Fruit fly (Drosophila melanogaster) whole organism, embryonic: ENCODE measurements around the gene CG7173.

Experiments
- CG1024 ChIP-seq: fragments of 200-800 bp; sonication (Bioruptor generic); IDR thresholded peaks from 2 replicates; pipeline ENCODE4 v1.3.6; 2022; ENCODE audit warnings: missing biosample characterization, missing genetic modification characterization
- CG11398 ChIP-seq: fragments of 200-800 bp; sonication (Bioruptor generic); optimal IDR thresholded peaks from 2 replicates; lab custom pipeline; 2016; ENCODE audit warnings: missing biosample characterization, missing genetic modification characterization
- CG12236 ChIP-seq: fragments of 200-800 bp; sonication (Bioruptor generic); optimal IDR thresholded peaks from 2 replicates; lab custom pipeline; 2016; ENCODE audit warnings: missing biosample characterization, missing genetic modification characterization
- CG12744 ChIP-seq: fragments of 200-800 bp; sonication (Bioruptor generic); optimal IDR thresholded peaks from 2 replicates; lab custom pipeline; 2016; ENCODE audit warnings: missing biosample characterization, missing genetic modification characterization
- CG13894 ChIP-seq: fragments of 200-800 bp; sonication (Bioruptor generic); optimal IDR thresholded peaks from 3 replicates; lab custom pipeline; 2018; ENCODE audit warnings: missing biosample characterization, mild to moderate bottlenecking, missing genetic modification characterization, moderate library complexity
- CG1603 ChIP-seq: fragments of 200-800 bp; sonication (Bioruptor generic); optimal IDR thresholded peaks from 2 replicates; lab custom pipeline; 2019; ENCODE audit warnings: missing biosample characterization, mild to moderate bottlenecking, missing genetic modification characterization, moderate library complexity
- CG17829 ChIP-seq: fragments of 200-800 bp; optimal IDR thresholded peaks from 2 replicates; lab custom pipeline; 2019; ENCODE audit warnings: missing biosample characterization, mild to moderate bottlenecking, missing genetic modification characterization, moderate library complexity
- CG2120 ChIP-seq: fragments of 200-800 bp; sonication (Bioruptor generic); optimal IDR thresholded peaks from 3 replicates; lab custom pipeline; 2016; ENCODE audit warnings: missing biosample characterization, missing genetic modification characterization
- CG2199 ChIP-seq: fragments of 200-800 bp; sonication (Bioruptor generic); IDR thresholded peaks from 3 replicates; pipeline ENCODE4 v1.3.6; 2022; ENCODE audit warnings: missing biosample characterization, missing genetic modification characterization
- CG2202 ChIP-seq: fragments of 200-800 bp; sonication (Bioruptor generic); optimal IDR thresholded peaks from 2 replicates; lab custom pipeline; 2018; ENCODE audit warnings: missing biosample characterization, mild to moderate bottlenecking, missing genetic modification characterization
- CG33213 ChIP-seq: fragments of 200-800 bp; sonication (Bioruptor generic); optimal IDR thresholded peaks from 3 replicates; lab custom pipeline; 2016; ENCODE audit warnings: missing biosample characterization, missing genetic modification characterization
- CG3407 ChIP-seq: fragments of 200-800 bp; sonication (Bioruptor generic); optimal IDR thresholded peaks from 2 replicates; lab custom pipeline; 2018; ENCODE audit warnings: missing biosample characterization, mild to moderate bottlenecking, missing genetic modification characterization
- CG4404 ChIP-seq: fragments of 200-800 bp; sonication (Bioruptor generic); IDR thresholded peaks from 2 replicates; pipeline ENCODE4 v1.3.6; 2022; ENCODE audit warnings: missing biosample characterization, missing genetic modification characterization
- CG4424 ChIP-seq: fragments of 200-800 bp; sonication (Bioruptor generic); optimal IDR thresholded peaks from 3 replicates; lab custom pipeline; 2016; ENCODE audit warnings: missing biosample characterization, missing genetic modification characterization
- CG4617 ChIP-seq: fragments of 200-800 bp; sonication (Bioruptor generic); optimal IDR thresholded peaks from 3 replicates; lab custom pipeline; 2016; ENCODE audit warnings: missing biosample characterization, missing genetic modification characterization, borderline replicate concordance
- CG6254 ChIP-seq: fragments of 200-800 bp; sonication (Bioruptor generic); optimal IDR thresholded peaks from 3 replicates; lab custom pipeline; 2017; ENCODE audit warnings: mild to moderate bottlenecking, missing biosample characterization, missing genetic modification reagents, missing genetic modification characterization
- CG6272 ChIP-seq: fragments of 200-800 bp; sonication (Bioruptor generic); IDR thresholded peaks from 2 replicates; pipeline ENCODE4 v1.3.6; 2022; ENCODE audit warnings: missing biosample characterization, missing genetic modification characterization
- CG6683 ChIP-seq: fragments of 200-800 bp; sonication (Bioruptor generic); optimal IDR thresholded peaks from 2 replicates; lab custom pipeline; 2017; ENCODE audit warnings: missing biosample characterization, mild to moderate bottlenecking, missing genetic modification characterization, missing genetic modification reagents
- CG8944 ChIP-seq: fragments of 200-800 bp; sonication (Bioruptor generic); optimal IDR thresholded peaks from 3 replicates; lab custom pipeline; 2016; ENCODE audit warnings: missing biosample characterization, missing genetic modification characterization
- CG9609 ChIP-seq: fragments of 200-800 bp; sonication (Bioruptor generic); optimal IDR thresholded peaks from 3 replicates; lab custom pipeline; 2016; ENCODE audit warnings: missing biosample characterization, missing genetic modification characterization
- CG9876 ChIP-seq: fragments of 200-800 bp; sonication (Bioruptor generic); optimal IDR thresholded peaks from 2 replicates; lab custom pipeline; 2016; ENCODE audit warnings: missing biosample characterization, missing genetic modification characterization
- Camta ChIP-seq: fragments of 200-800 bp; sonication (Bioruptor generic); optimal IDR thresholded peaks from 2 replicates; lab custom pipeline; 2016; ENCODE audit warnings: missing biosample characterization, missing genetic modification characterization
- CoRest ChIP-seq: fragments of 200-800 bp; sonication (Bioruptor generic); optimal IDR thresholded peaks from 3 replicates; lab custom pipeline; 2018; ENCODE audit warnings: missing biosample characterization, mild to moderate bottlenecking, missing genetic modification characterization, moderate library complexity
- Deaf1 ChIP-seq: fragments of 200-800 bp; optimal IDR thresholded peaks from 3 replicates; lab custom pipeline; 2019; ENCODE audit warnings: missing biosample characterization, mild to moderate bottlenecking, missing genetic modification characterization, moderate library complexity
- Dip3 ChIP-seq: fragments of 200-800 bp; sonication (Bioruptor generic); optimal IDR thresholded peaks from 3 replicates; lab custom pipeline; 2016; ENCODE audit warnings: missing biosample characterization, missing genetic modification characterization
- Ets97D ChIP-seq: fragments of 200-800 bp; sonication (Bioruptor generic); optimal IDR thresholded peaks from 3 replicates; lab custom pipeline; 2016; ENCODE audit warnings: missing biosample characterization, missing genetic modification characterization
- Hand ChIP-seq: fragments of 200-800 bp; sonication (Bioruptor generic); optimal IDR thresholded peaks from 2 replicates; lab custom pipeline; 2017; ENCODE audit warnings: mild to moderate bottlenecking, missing biosample characterization, missing genetic modification reagents, missing genetic modification characterization
- Hey ChIP-seq: fragments of 200-800 bp; sonication (Bioruptor generic); optimal IDR thresholded peaks from 3 replicates; lab custom pipeline; 2018; ENCODE audit warnings: missing biosample characterization, mild to moderate bottlenecking, missing genetic modification characterization
- Mad ChIP-seq: fragments of 200-800 bp; sonication (Bioruptor generic); optimal IDR thresholded peaks from 2 replicates; lab custom pipeline; 2016; ENCODE audit warnings: missing biosample characterization, missing genetic modification characterization
- NfI ChIP-seq: fragments of 200-800 bp; sonication (Bioruptor generic); optimal IDR thresholded peaks from 3 replicates; lab custom pipeline; 2018; ENCODE audit warnings: missing biosample characterization, mild to moderate bottlenecking, missing genetic modification characterization, moderate library complexity
- Oli ChIP-seq: fragments of 200-800 bp; sonication (Bioruptor generic); optimal IDR thresholded peaks from 2 replicates; lab custom pipeline; 2018; ENCODE audit warnings: missing biosample characterization, mild to moderate bottlenecking, missing genetic modification characterization, moderate library complexity
- Rx ChIP-seq: fragments of 200-800 bp; sonication (Bioruptor generic); IDR thresholded peaks from 2 replicates; pipeline ENCODE4 v1.3.6; 2022; ENCODE audit warnings: missing biosample characterization, missing genetic modification characterization
- amos ChIP-seq: fragments of 200-800 bp; sonication (Bioruptor generic); IDR thresholded peaks from 2 replicates; pipeline ENCODE4 v1.3.6; 2022; ENCODE audit warnings: missing biosample characterization, missing genetic modification characterization; ENCODE audit not compliant: partially characterized antibody
- ara ChIP-seq: fragments of 200-800 bp; sonication (Bioruptor generic); IDR thresholded peaks from 2 replicates; pipeline ENCODE4 v1.3.6; 2022; ENCODE audit warnings: missing biosample characterization, missing genetic modification characterization
- crol ChIP-seq: fragments of 200-800 bp; sonication (Bioruptor generic); IDR thresholded peaks from 2 replicates; pipeline ENCODE4 v1.3.6; 2022; ENCODE audit warnings: missing biosample characterization, missing genetic modification characterization
- dan ChIP-seq: fragments of 200-800 bp; sonication (Bioruptor generic); IDR thresholded peaks from 2 replicates; pipeline ENCODE4 v1.3.6; 2022; ENCODE audit warnings: missing biosample characterization, missing genetic modification characterization
- dysf ChIP-seq: fragments of 200-800 bp; sonication (Bioruptor generic); IDR thresholded peaks from 3 replicates; pipeline ENCODE4 v1.3.6; 2022; ENCODE audit warnings: missing biosample characterization, missing genetic modification characterization
- ems ChIP-seq: fragments of 200-800 bp; sonication (Bioruptor generic); optimal IDR thresholded peaks from 3 replicates; lab custom pipeline; 2016; ENCODE audit warnings: missing biosample characterization, missing genetic modification characterization
- fd96Cb ChIP-seq: fragments of 200-800 bp; sonication (Bioruptor generic); optimal IDR thresholded peaks from 2 replicates; lab custom pipeline; 2018; ENCODE audit warnings: missing biosample characterization, mild to moderate bottlenecking, missing genetic modification characterization, moderate library complexity
- ftz-f1 ChIP-seq: fragments of 200-800 bp; sonication (Bioruptor generic); optimal IDR thresholded peaks from 2 replicates; lab custom pipeline; 2016; ENCODE audit warnings: missing biosample characterization, missing genetic modification characterization
- lbe ChIP-seq: fragments of 200-800 bp; sonication (Bioruptor generic); optimal IDR thresholded peaks from 2 replicates; lab custom pipeline; 2016; ENCODE audit warnings: missing biosample characterization, mild to moderate bottlenecking, missing genetic modification characterization
- phol ChIP-seq: fragments of 200-800 bp; sonication (Bioruptor generic); optimal IDR thresholded peaks from 3 replicates; lab custom pipeline; 2018; ENCODE audit warnings: missing biosample characterization, mild to moderate bottlenecking, missing genetic modification characterization, moderate library complexity
- rib ChIP-seq: fragments of 200-800 bp; sonication (Bioruptor generic); IDR thresholded peaks from 2 replicates; pipeline ENCODE4 v1.3.6; 2022; ENCODE audit warnings: missing biosample characterization, missing genetic modification characterization
- row ChIP-seq: fragments of 200-800 bp; sonication (Bioruptor generic); IDR thresholded peaks from 3 replicates; pipeline ENCODE4 v1.3.6; 2022; ENCODE audit warnings: missing biosample characterization, missing genetic modification characterization
- run ChIP-seq: fragments of 200-800 bp; sonication (Bioruptor generic); optimal IDR thresholded peaks from 3 replicates; lab custom pipeline; 2018; ENCODE audit warnings: missing biosample characterization, mild to moderate bottlenecking, missing genetic modification characterization
- sim ChIP-seq: fragments of 200-800 bp; sonication (Bioruptor generic); IDR thresholded peaks from 2 replicates; pipeline ENCODE4 v1.3.6; 2022; ENCODE audit warnings: missing biosample characterization, missing genetic modification characterization
- tin ChIP-seq: fragments of 200-800 bp; sonication (Bioruptor generic); optimal IDR thresholded peaks from 3 replicates; lab custom pipeline; 2016; ENCODE audit warnings: missing biosample characterization, missing genetic modification characterization
- unc-4 ChIP-seq: fragments of 200-800 bp; sonication (Bioruptor generic); IDR thresholded peaks from 2 replicates; pipeline ENCODE4 v1.3.6; 2022; ENCODE audit warnings: missing biosample characterization, missing genetic modification characterization; ENCODE audit not compliant: partially characterized antibody
- vfl ChIP-seq: fragments of 200-800 bp; sonication (Bioruptor generic); optimal IDR thresholded peaks from 2 replicates; lab custom pipeline; 2016; ENCODE audit warnings: missing biosample characterization, missing genetic modification characterization

The CG7173 gene

DNA sequence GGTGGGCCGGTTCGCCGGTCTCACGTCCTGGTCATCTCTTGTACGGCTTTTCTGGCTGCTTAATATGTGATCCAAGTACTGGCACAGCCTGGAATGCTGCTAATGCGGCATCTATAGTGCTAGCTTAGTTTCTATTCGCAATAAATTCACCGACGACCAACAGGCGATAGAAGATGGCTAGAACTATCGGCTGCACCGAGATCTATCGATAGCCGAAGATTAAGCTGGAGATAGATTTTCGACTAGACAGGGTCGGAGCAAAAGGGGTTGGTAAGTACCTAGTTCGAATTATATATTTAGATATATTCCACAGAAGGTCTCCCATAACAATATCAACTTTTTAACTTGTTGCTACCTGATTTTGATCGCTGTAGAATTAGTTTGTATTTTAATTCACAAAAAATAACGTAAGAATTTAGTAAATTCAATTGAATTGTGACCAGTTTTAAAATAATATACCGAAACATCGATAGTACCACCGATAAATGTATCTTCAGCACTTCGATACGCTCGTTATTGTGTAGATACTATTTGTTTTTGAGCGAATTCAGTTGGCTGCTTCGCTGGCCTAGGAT lies 50.6 kb downstream of the CG7173 start, which contains the start of the genes Glg1 and M6 (continued):
- TF ChIP-seq Camta (GFP tag; lab: Kevin White, UChicago): peak; percentile 34
- TF ChIP-seq CG4617: peak; percentile 43
- peak; percentile 60 for TF ChIP-seq tin (GFP tag; lab: Kevin White, UChicago)
- 0 out of 2 replicates have a peak, but pooled peaks have one; percentile 32 for TF ChIP-seq CG4404 (GFP tag; lab: Robert Waterston, UW)
- no peak for TF ChIP-seq CG3407 (GFP tag; lab: Kevin White, UChicago)
- peak; percentile 58 for TF ChIP-seq CG8944 (GFP tag; lab: Kevin White, UChicago)
- TF ChIP-seq CG6254 (GFP tag; lab: Kevin White, UChicago): no peak
- TF ChIP-seq Deaf1: peak; percentile 59
- no peak for TF ChIP-seq CG13894
- peak; percentile 8 for TF ChIP-seq CG6683 (GFP tag; lab: Kevin White, UChicago)
- no peak for TF ChIP-seq CG11398
- peak; percentile 93 for TF ChIP-seq unc-4
- TF ChIP-seq crol (GFP tag; lab: Robert Waterston, UW): 0 out of 2 replicates have a peak, but pooled peaks have one; percentile 25
- peak; percentile 74 for TF ChIP-seq CG17829 (tag; lab: Kevin White, UChicago)
- peak; percentile 48 for TF ChIP-seq CG12744
- peak; percentile 65 for TF ChIP-seq CG1603 (tag; lab: Kevin White, UChicago)
- peak; percentile 59 for TF ChIP-seq lbe (GFP tag; lab: Kevin White, UChicago)
- TF ChIP-seq dan (GFP tag; lab: Robert Waterston, UW): no peak
- TF ChIP-seq CG9609 (GFP tag; lab: Kevin White, UChicago): peak; percentile 63
- TF ChIP-seq Hey (tag; lab: Kevin White, UChicago): no peak
- TF ChIP-seq CG6272 (GFP tag; lab: Robert Waterston, UW): peak; percentile 30; the same call in 1 of the 2 replicates
- TF ChIP-seq Rx: 0 out of 2 replicates have a peak, but pooled peaks have one; percentile 2
- peak; percentile 71 for TF ChIP-seq CG4424 (GFP tag; lab: Kevin White, UChicago)
- TF ChIP-seq Mad (GFP tag; lab: Kevin White, UChicago): peak; percentile 25
- peak; percentile 57 for TF ChIP-seq vfl
- TF ChIP-seq CG33213 (GFP tag; lab: Kevin White, UChicago): peak; percentile 29
- peak; percentile 83 for TF ChIP-seq CoRest (tag; lab: Kevin White, UChicago)
- TF ChIP-seq CG2120 (GFP tag; lab: Kevin White, UChicago): peak; percentile 89
- peak; percentile 62 for TF ChIP-seq CG2202 (tag; lab: Kevin White, UChicago)
- no peak for TF ChIP-seq sim (GFP tag; lab: Robert Waterston, UW)
- peak; percentile 33; the same call in 1 of the 2 replicates for TF ChIP-seq CG1024
- peak; percentile 6 for TF ChIP-seq CG12236
- peak; percentile 96 for TF ChIP-seq row
- TF ChIP-seq dysf (GFP tag; lab: Robert Waterston, UW): peak; percentile 55; the same call in 2 of the 3 replicates
- no peak for TF ChIP-seq Hand (GFP tag; lab: Kevin White, UChicago)
- TF ChIP-seq ara (GFP tag; lab: Robert Waterston, UW): 0 out of 2 replicates have a peak, but pooled peaks have one; percentile 32
- peak; percentile 0 for TF ChIP-seq CG9876 (GFP tag; lab: Kevin White, UChicago)
- TF ChIP-seq phol (tag; lab: Kevin White, UChicago): peak; percentile 95
- TF ChIP-seq ftz-f1 (GFP tag; lab: Kevin White, UChicago): peak; percentile 12
- TF ChIP-seq run (tag; lab: Kevin White, UChicago): no peak
- TF ChIP-seq amos (GFP tag; lab: Robert Waterston, UW): peak; percentile 93
- TF ChIP-seq rib (GFP tag; lab: Robert Waterston, UW): no peak
- TF ChIP-seq Ets97D: peak; percentile 79
- TF ChIP-seq fd96Cb (tag; lab: Kevin White, UChicago): peak; percentile 10
- TF ChIP-seq NfI (GFP tag; lab: Kevin White, UChicago): peak; percentile 69
- 0 out of 3 replicates have a peak, but pooled peaks have one; percentile 36 for TF ChIP-seq CG2199 (GFP tag; lab: Robert Waterston, UW)
- peak; percentile 63 for TF ChIP-seq Dip3 (GFP tag; lab: Kevin White, UChicago)
- TF ChIP-seq Oli (tag; lab: Kevin White, UChicago): peak; percentile 53
- TF ChIP-seq ems (GFP tag; lab: Kevin White, UChicago): peak; percentile 59
